Fruit fly (Drosophila melanogaster): ENCODE measurements around the gene CG6908.
A peak's percentile ranks its signal among the peaks of the same experiment; 100 is the strongest.

CG6908 gene

dm6 chr3R:11663441-11663840 is 26.4 kb downstream of the CG6908 start (continued):
- TF ChIP-seq CG9876 (GFP tag; optimal IDR thresholded peaks at IDR 0.05) (no peak), zen2 (GFP tag; IDR thresholded peaks at IDR 0.05; ENCODE audit: partially characterized antibody) (no peak), dati (GFP tag; IDR thresholded peaks at IDR 0.05) (no peak), D19B (GFP tag; optimal IDR thresholded peaks at IDR 0.05) (no peak), Spps (tag; optimal IDR thresholded peaks at IDR 0.05) (no peak), ara (GFP tag; IDR thresholded peaks at IDR 0.05) (no peak), gce (GFP tag; IDR thresholded peaks at IDR 0.05) (no peak), CG6175 (GFP tag; IDR thresholded peaks at IDR 0.05) (no peak), tio (GFP tag; optimal IDR thresholded peaks at IDR 0.05) (no peak), CG18599 (GFP tag; optimal IDR thresholded peaks at IDR 0.05) (no peak), CG12236 (GFP tag; optimal IDR thresholded peaks at IDR 0.05) (no peak), Adf1 (GFP tag; IDR thresholded peaks at IDR 0.05) (no peak), CG17359 (tag; optimal IDR thresholded peaks at IDR 0.05) (peak; percentile 62), CHES-1-like (GFP tag; optimal IDR thresholded peaks at IDR 0.05) (no peak), CG14965 (GFP tag; optimal IDR thresholded peaks at IDR 0.05; ENCODE audit: borderline replicate concordance) (no peak), psq (GFP tag; optimal IDR thresholded peaks at IDR 0.05) (no peak), CG13894 (tag; optimal IDR thresholded peaks at IDR 0.05) (no peak), jing (GFP tag; optimal IDR thresholded peaks at IDR 0.05) (no peak), Doc2 (GFP tag; IDR thresholded peaks at IDR 0.05) (no peak), grn (GFP tag; optimal IDR thresholded peaks at IDR 0.05) (no peak), CG4424 (GFP tag; optimal IDR thresholded peaks at IDR 0.05) (peak; percentile 39), CG3407 (GFP tag; optimal IDR thresholded peaks at IDR 0.05) (no peak), CG4282 (GFP tag; optimal IDR thresholded peaks at IDR 0.05) (no peak), hth (optimal IDR thresholded peaks at IDR 0.05) (no peak), CG12219 (GFP tag; optimal IDR thresholded peaks at IDR 0.05) (peak; percentile 4), B-H2 (GFP tag; optimal IDR thresholded peaks at IDR 0.05) (no peak), YL-1 (GFP tag; optimal IDR thresholded peaks at IDR 0.05) (no peak), ham (GFP tag; IDR thresholded peaks at IDR 0.05) (no peak), Atf-2 (GFP tag; optimal IDR thresholded peaks at IDR 0.05) (no peak), croc (GFP tag; conservative IDR thresholded peaks at IDR 0.05) (no peak), CG3995 (GFP tag; optimal IDR thresholded peaks at IDR 0.05) (no peak), CG15011 (GFP tag; optimal IDR thresholded peaks at IDR 0.05) (no peak), Kr (GFP tag; optimal IDR thresholded peaks at IDR 0.05) (no peak), CG11456 (GFP tag; IDR thresholded peaks at IDR 0.05) (no peak), odd (GFP tag; optimal IDR thresholded peaks at IDR 0.05) (peak; percentile 48), stc (GFP tag; IDR thresholded peaks at IDR 0.05) (no peak; the same call in 1 of the 2 replicates), Bgb (GFP tag; IDR thresholded peaks at IDR 0.05; ENCODE audit: partially characterized antibody) (no peak), dysf (GFP tag; IDR thresholded peaks at IDR 0.05) (peak; percentile 38; the same call in 1 of the 3 replicates), Poxn (GFP tag; IDR thresholded peaks at IDR 0.05) (no peak), Bteb2 (GFP tag; optimal IDR thresholded peaks at IDR 0.05) (no peak), CG17186 (GFP tag; optimal IDR thresholded peaks at IDR 0.05) (no peak), CG18011 (GFP tag; optimal IDR thresholded peaks at IDR 0.05) (no peak), Hmr (GFP tag; optimal IDR thresholded peaks at IDR 0.05) (peak; percentile 36), CG13287 (GFP tag; IDR thresholded peaks at IDR 0.05; ENCODE audit: partially characterized antibody) (no peak), NFAT (GFP tag; IDR thresholded peaks at IDR 0.05) (no peak), hb (GFP tag; IDR thresholded peaks at IDR 0.05; ENCODE audit: partially characterized antibody) (no peak), fu2 (GFP tag; optimal IDR thresholded peaks at IDR 0.05) (no peak), CG17802 (tag; optimal IDR thresholded peaks at IDR 0.05) (no peak), CG4404 (GFP tag; IDR thresholded peaks at IDR 0.05) (no peak), HmgD (GFP tag; optimal IDR thresholded peaks at IDR 0.05) (no peak), CG11560 (tag; IDR thresholded peaks at IDR 0.05) (no peak), CG2875 (GFP tag; optimal IDR thresholded peaks at IDR 0.05) (peak; percentile 19)
